Fruit fly (Drosophila melanogaster): Measurements from ENCODE around the gene HGTX.

HGTX gene

dm6 chr3L:14549958-14550357 is 49.4 kb downstream of the HGTX start:
- TF ChIP-seq Hr83 (GFP tag; optimal IDR thresholded peaks at IDR 0.05; ENCODE audit: poor library complexity, severe bottlenecking) (no peak), GATAd (GFP tag; optimal IDR thresholded peaks at IDR 0.05) (no peak), CG32264 (GFP tag; optimal IDR thresholded peaks at IDR 0.05) (no peak), Dif (GFP tag; optimal IDR thresholded peaks at IDR 0.05; ENCODE audit: partially characterized antibody) (no peak), dl (GFP tag; optimal IDR thresholded peaks at IDR 0.05; ENCODE audit: insufficient read depth in 1 of 2, partially characterized antibody in 2 of 2) (no peak), Vsx2 (GFP tag; optimal IDR thresholded peaks at IDR 0.05; ENCODE audit: partially characterized antibody) (no peak), HLH106 (tag; optimal IDR thresholded peaks at IDR 0.05) (no peak), jim (GFP tag; optimal IDR thresholded peaks at IDR 0.05) (no peak)

- TF ChIP-seq Jra (GFP tag; optimal IDR thresholded peaks at IDR 0.05) (no peak), rgr (GFP tag; optimal IDR thresholded peaks at IDR 0.05) (no peak), fru (GFP tag; optimal IDR thresholded peaks at IDR 0.05) (no peak), jim (GFP tag; optimal IDR thresholded peaks at IDR 0.05) (no peak), Dif (GFP tag; optimal IDR thresholded peaks at IDR 0.05; ENCODE audit: partially characterized antibody) (no peak)
These were observed 50.1 kb downstream of the HGTX start for dm6 chr3L:14549215-14549614.

- TF ChIP-seq h (GFP tag; optimal IDR thresholded peaks at IDR 0.05) (peak; percentile 31), Rel (GFP tag; optimal IDR thresholded peaks at IDR 0.05) (no peak), Rel (tag; optimal IDR thresholded peaks at IDR 0.05) (peak; percentile 27), dl (GFP tag; optimal IDR thresholded peaks at IDR 0.05; ENCODE audit: insufficient read depth in 1 of 2, partially characterized antibody in 2 of 2) (no peak), OdsH (GFP tag; optimal IDR thresholded peaks at IDR 0.05) (no peak), CrebA (GFP tag; optimal IDR thresholded peaks at IDR 0.05; ENCODE audit: borderline replicate concordance) (no peak), tai (GFP tag; optimal IDR thresholded peaks at IDR 0.05) (no peak)
These were observed 51.3 kb downstream of the HGTX start for dm6 chr3L:14547811-14548765.

- TF ChIP-seq Hr78 (GFP tag; optimal IDR thresholded peaks at IDR 0.05), result no peak
- no peak for TF ChIP-seq brk (GFP tag; optimal IDR thresholded peaks at IDR 0.05)
- no peak for TF ChIP-seq sage (GFP tag; optimal IDR thresholded peaks at IDR 0.05)
- no peak for TF ChIP-seq woc (GFP tag; optimal IDR thresholded peaks at IDR 0.05)
- no peak for TF ChIP-seq dsf (GFP tag; optimal IDR thresholded peaks at IDR 0.05; ENCODE audit: borderline replicate concordance)
- TF ChIP-seq HLH106 (tag; optimal IDR thresholded peaks at IDR 0.05), result no peak
- no peak for TF ChIP-seq br (GFP tag; optimal IDR thresholded peaks at IDR 0.05)
- TF ChIP-seq Abd-B (GFP tag; optimal IDR thresholded peaks at IDR 0.05), result no peak
- no peak for TF ChIP-seq fru (GFP tag; optimal IDR thresholded peaks at IDR 0.05)
- no peak for TF ChIP-seq Rel (GFP tag; optimal IDR thresholded peaks at IDR 0.05)
- no peak for TF ChIP-seq Rel (tag; optimal IDR thresholded peaks at IDR 0.05)
- TF ChIP-seq Dif (GFP tag; optimal IDR thresholded peaks at IDR 0.05; ENCODE audit: partially characterized antibody), result no peak
- TF ChIP-seq usp (GFP tag; optimal IDR thresholded peaks at IDR 0.05), result no peak
- TF ChIP-seq lola (GFP tag; optimal IDR thresholded peaks at IDR 0.05), result no peak
- no peak for TF ChIP-seq h (GFP tag; optimal IDR thresholded peaks at IDR 0.05)
- TF ChIP-seq Mio (GFP tag; optimal IDR thresholded peaks at IDR 0.05), result no peak
These were observed 52.3 kb downstream of the HGTX start for dm6 chr3L:14546918-14547533.

- TF ChIP-seq fru (GFP tag; optimal IDR thresholded peaks at IDR 0.05) (peak; percentile 47), Hr78 (GFP tag; optimal IDR thresholded peaks at IDR 0.05) (no peak), br (GFP tag; optimal IDR thresholded peaks at IDR 0.05) (no peak), Sp1 (GFP tag; optimal IDR thresholded peaks at IDR 0.05) (no peak), h (GFP tag; optimal IDR thresholded peaks at IDR 0.05) (peak; percentile 15), lola (GFP tag; optimal IDR thresholded peaks at IDR 0.05) (no peak), sv (GFP tag; optimal IDR thresholded peaks at IDR 0.05) (no peak), OdsH (GFP tag; optimal IDR thresholded peaks at IDR 0.05) (no peak), Rel (GFP tag; optimal IDR thresholded peaks at IDR 0.05) (no peak), Rel (tag; optimal IDR thresholded peaks at IDR 0.05) (no peak), CrebA (GFP tag; optimal IDR thresholded peaks at IDR 0.05; ENCODE audit: borderline replicate concordance) (no peak), psq (GFP tag; optimal IDR thresholded peaks at IDR 0.05) (peak; percentile 9), CG32264 (GFP tag; optimal IDR thresholded peaks at IDR 0.05) (no peak), GATAd (GFP tag; optimal IDR thresholded peaks at IDR 0.05) (no peak), Abd-B (GFP tag; optimal IDR thresholded peaks at IDR 0.05) (no peak), sage (GFP tag; optimal IDR thresholded peaks at IDR 0.05) (no peak), Mio (GFP tag; optimal IDR thresholded peaks at IDR 0.05) (no peak), dmrt93B (GFP tag; optimal IDR thresholded peaks at IDR 0.05) (peak; percentile 19), jim (GFP tag; optimal IDR thresholded peaks at IDR 0.05) (no peak), Hr83 (GFP tag; optimal IDR thresholded peaks at IDR 0.05; ENCODE audit: poor library complexity, severe bottlenecking) (no peak), rgr (GFP tag; optimal IDR thresholded peaks at IDR 0.05) (peak; percentile 29), CG9705 (GFP tag; optimal IDR thresholded peaks at IDR 0.05) (no peak), woc (GFP tag; optimal IDR thresholded peaks at IDR 0.05) (no peak), Myc (optimal IDR thresholded peaks at IDR 0.05) (no peak), N (GFP tag; optimal IDR thresholded peaks at IDR 0.05) (no peak)
These were observed 54.1 kb downstream of the HGTX start for dm6 chr3L:14544987-14545943.

Data from whole organism, wandering third instar larva.